Fruit fly (Drosophila melanogaster): ENCODE results near the gene CG43783.

The CG43783 gene

dm6 chr3L:8996173-8996767, 42.2 kb upstream of the CG43783 start (continued):
- TF ChIP-seq oc (tag; optimal IDR thresholded peaks at IDR 0.05) (no peak), NC2β (GFP tag; optimal IDR thresholded peaks at IDR 0.05) (peak; percentile 11), TFAM (GFP tag; optimal IDR thresholded peaks at IDR 0.05) (no peak), repo (GFP tag; optimal IDR thresholded peaks at IDR 0.05) (no peak), Sry-δ (GFP tag; optimal IDR thresholded peaks at IDR 0.05) (no peak), CG14441 (GFP tag; IDR thresholded peaks at IDR 0.05) (peak; percentile 74), CG15269 (tag; optimal IDR thresholded peaks at IDR 0.05) (no peak), Camta (GFP tag; optimal IDR thresholded peaks at IDR 0.05) (peak; percentile 27), Dbx (GFP tag; IDR thresholded peaks at IDR 0.05) (0 out of 3 replicates have a peak, but pooled peaks have one; percentile 37), CG3407 (GFP tag; optimal IDR thresholded peaks at IDR 0.05) (peak; percentile 40), CG31441 (GFP tag; IDR thresholded peaks at IDR 0.05) (no peak; the same call in 1 of the 2 replicates), Oli (tag; optimal IDR thresholded peaks at IDR 0.05) (peak; percentile 65), Gug (GFP tag; IDR thresholded peaks at IDR 0.05) (peak; percentile 55; the same call in 2 of the 4 replicates), D19A (tag; optimal IDR thresholded peaks at IDR 0.05) (peak; percentile 50), CG18011 (GFP tag; optimal IDR thresholded peaks at IDR 0.05) (no peak), CG8388 (GFP tag; optimal IDR thresholded peaks at IDR 0.05) (no peak), CG3281 (GFP tag; optimal IDR thresholded peaks at IDR 0.05) (no peak), abd-A (tag; optimal IDR thresholded peaks at IDR 0.05) (no peak), CG34224 (GFP tag; IDR thresholded peaks at IDR 0.05; ENCODE audit: partially characterized antibody) (no peak), jumu (GFP tag; optimal IDR thresholded peaks at IDR 0.05) (peak; percentile 36), fu2 (GFP tag; optimal IDR thresholded peaks at IDR 0.05) (peak; percentile 24), Mrtf (GFP tag; IDR thresholded peaks at IDR 0.05) (peak; percentile 52; the same call in 1 of the 3 replicates), Ssrp (tag; optimal IDR thresholded peaks at IDR 0.05) (peak; percentile 72), CG30020 (tag; optimal IDR thresholded peaks at IDR 0.05) (no peak), odd (GFP tag; optimal IDR thresholded peaks at IDR 0.05) (no peak), Atf6 (GFP tag; IDR thresholded peaks at IDR 0.05) (no peak), Xbp1 (GFP tag; optimal IDR thresholded peaks at IDR 0.05) (peak; percentile 70)

dm6 chr3L:8990128-8990527, 36.1 kb upstream of the CG43783 start, which contains the start of gene CG5280:
Gene CG5280 (minus strand): TSS chr3L:8990228.
- no peak for TF ChIP-seq CG11696 (GFP tag; IDR thresholded peaks at IDR 0.05)
- TF ChIP-seq gce (GFP tag; IDR thresholded peaks at IDR 0.05), result no peak
- no peak for TF ChIP-seq CG7987 (GFP tag; optimal IDR thresholded peaks at IDR 0.05)
- no peak for TF ChIP-seq CTCF (GFP tag; optimal IDR thresholded peaks at IDR 0.05)
- TF ChIP-seq CG4854 (GFP tag; optimal IDR thresholded peaks at IDR 0.05), result no peak
- TF ChIP-seq usp (GFP tag; optimal IDR thresholded peaks at IDR 0.05), result no peak
- TF ChIP-seq Taf1 (GFP tag; IDR thresholded peaks at IDR 0.05), result no peak
- TF ChIP-seq H2.0 (GFP tag; IDR thresholded peaks at IDR 0.05), result no peak
- TF ChIP-seq Poxn (GFP tag; IDR thresholded peaks at IDR 0.05), result no peak
- TF ChIP-seq NC2α (GFP tag; optimal IDR thresholded peaks at IDR 0.05), result no peak
- no peak for TF ChIP-seq CG1647 (GFP tag; optimal IDR thresholded peaks at IDR 0.05)

dm6 chr3L:8986582-8986981, 32.5 kb upstream of the CG43783 start, which contains the start of gene CG5068:
Gene CG5068 (plus strand): TSS chr3L:8986710.
- TF ChIP-seq BEAF-32 (GFP tag; optimal IDR thresholded peaks at IDR 0.05) (peak; percentile 34), Meics (GFP tag; optimal IDR thresholded peaks at IDR 0.05) (no peak), Sry-δ (GFP tag; optimal IDR thresholded peaks at IDR 0.05) (peak; percentile 32), HmgZ (tag; optimal IDR thresholded peaks at IDR 0.05) (peak; percentile 14), Myb (GFP tag; optimal IDR thresholded peaks at IDR 0.05) (peak; percentile 98), tin (GFP tag; optimal IDR thresholded peaks at IDR 0.05) (no peak), CoRest (tag; optimal IDR thresholded peaks at IDR 0.05) (peak; percentile 34), crp (GFP tag; optimal IDR thresholded peaks at IDR 0.05) (peak in 1 of 2 experiments; percentile 71), D (optimal IDR thresholded peaks at IDR 0.05) (peak; percentile 56), D (GFP tag; optimal IDR thresholded peaks at IDR 0.05) (no peak), CG11504 (tag; optimal IDR thresholded peaks at IDR 0.05) (peak; percentile 75), CG10959 (GFP tag; IDR thresholded peaks at IDR 0.05) (peak; percentile 7; the same call in 1 of the 2 replicates), Camta (GFP tag; optimal IDR thresholded peaks at IDR 0.05) (no peak), peb (GFP tag; IDR thresholded peaks at IDR 0.05) (no peak), dimm (GFP tag; IDR thresholded peaks at IDR 0.05) (no peak)

Data from whole organism, embryonic.